Fruit fly (Drosophila melanogaster): ENCODE results near the gene Adk2.

The Adk2 gene

dm6 chr3L:13032085-13032914 is 9.8 kb upstream of the Adk2 start (continued):
- TF ChIP-seq CG12659 (GFP tag; optimal IDR thresholded peaks at IDR 0.05): peak; percentile 29
- TF ChIP-seq CG9727 (GFP tag; optimal IDR thresholded peaks at IDR 0.05): peak; percentile 60
- TF ChIP-seq phol (tag; optimal IDR thresholded peaks at IDR 0.05): peak; percentile 37
- peak; percentile 31; the same call in 1 of the 2 replicates for TF ChIP-seq NFAT (GFP tag; IDR thresholded peaks at IDR 0.05)
- peak; percentile 50; the same call in 1 of the 3 replicates for TF ChIP-seq CG6791 (GFP tag; IDR thresholded peaks at IDR 0.05; ENCODE audit: partially characterized antibody)
- TF ChIP-seq onecut (GFP tag; IDR thresholded peaks at IDR 0.05): 0 out of 2 replicates have a peak, but pooled peaks have one; percentile 24
- peak; percentile 41; the same call in 1 of the 2 replicates for TF ChIP-seq CG13287 (GFP tag; IDR thresholded peaks at IDR 0.05; ENCODE audit: partially characterized antibody)
- peak; percentile 2 for TF ChIP-seq CG2875 (GFP tag; optimal IDR thresholded peaks at IDR 0.05)
- TF ChIP-seq mld (GFP tag; IDR thresholded peaks at IDR 0.05; ENCODE audit: partially characterized antibody): no peak
- TF ChIP-seq Hr3 (GFP tag; optimal IDR thresholded peaks at IDR 0.05): peak; percentile 16
- TF ChIP-seq CG17829 (tag; optimal IDR thresholded peaks at IDR 0.05): peak; percentile 35
- TF ChIP-seq CG7839 (tag; optimal IDR thresholded peaks at IDR 0.05): peak; percentile 42
- TF ChIP-seq CG4424 (GFP tag; optimal IDR thresholded peaks at IDR 0.05): peak; percentile 22
- no peak for TF ChIP-seq scrt (GFP tag; optimal IDR thresholded peaks at IDR 0.05)
- peak; percentile 54 for TF ChIP-seq CG2712 (tag; optimal IDR thresholded peaks at IDR 0.05)
- TF ChIP-seq jumu (GFP tag; optimal IDR thresholded peaks at IDR 0.05): no peak
- no peak for TF ChIP-seq CG8290 (GFP tag; optimal IDR thresholded peaks at IDR 0.05)
- peak in 1 of 2 experiments; percentile 61 for TF ChIP-seq CG8290 (tag; optimal IDR thresholded peaks at IDR 0.05)
- TF ChIP-seq crol (GFP tag; IDR thresholded peaks at IDR 0.05): peak; percentile 24; the same call in 1 of the 2 replicates

dm6 chr3L:13031326-13031725 is 8.8 kb upstream of the Adk2 start:
- TF ChIP-seq CG1647 (GFP tag; optimal IDR thresholded peaks at IDR 0.05) (no peak), CG5245 (GFP tag; optimal IDR thresholded peaks at IDR 0.05) (no peak), sqz (GFP tag; optimal IDR thresholded peaks at IDR 0.05) (peak; percentile 16), stwl (tag; optimal IDR thresholded peaks at IDR 0.05) (peak; percentile 84), CG2116 (GFP tag; optimal IDR thresholded peaks at IDR 0.05) (peak; percentile 79)

DNA sequence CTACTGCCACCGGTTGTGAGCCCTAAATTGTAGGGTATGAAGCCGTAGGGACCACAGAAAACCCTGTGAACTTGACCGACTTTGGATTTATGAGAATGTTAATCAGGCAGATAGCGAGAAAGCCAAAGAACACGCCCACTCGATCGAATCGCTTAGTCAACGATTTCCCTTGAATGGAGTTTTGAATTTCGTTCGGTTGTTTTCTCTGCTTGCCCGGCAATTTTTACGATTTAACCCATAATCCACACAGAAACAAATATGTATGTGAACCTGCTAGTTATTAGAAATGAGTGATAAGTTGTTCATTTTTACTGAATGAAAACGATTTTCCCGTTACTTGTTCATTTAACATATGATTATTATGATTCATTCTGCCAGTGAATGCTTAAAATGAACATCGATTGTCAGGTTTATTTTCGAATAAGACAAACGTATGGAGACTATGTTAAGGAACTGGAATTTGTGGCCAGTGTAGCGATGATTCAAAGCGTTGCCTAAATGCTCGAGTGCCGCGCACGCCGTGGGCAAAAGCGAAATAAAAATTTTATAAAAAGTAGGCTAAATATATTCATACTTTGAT is 7.7 kb upstream of the Adk2 start:
- TF ChIP-seq jigr1 (GFP tag; IDR thresholded peaks at IDR 0.05) (no peak), B-H1 (GFP tag; IDR thresholded peaks at IDR 0.05) (no peak), CG31365 (tag; optimal IDR thresholded peaks at IDR 0.05) (no peak), CG32772 (GFP tag; IDR thresholded peaks at IDR 0.05) (no peak), cas (GFP tag; IDR thresholded peaks at IDR 0.05) (no peak), usp (GFP tag; optimal IDR thresholded peaks at IDR 0.05) (no peak), CG2129 (GFP tag; IDR thresholded peaks at IDR 0.05; ENCODE audit: partially characterized antibody) (no peak), CG13287 (GFP tag; IDR thresholded peaks at IDR 0.05; ENCODE audit: partially characterized antibody) (no peak), CG31224 (GFP tag; IDR thresholded peaks at IDR 0.05) (peak; percentile 6; the same call in 1 of the 2 replicates), Dref (GFP tag; IDR thresholded peaks at IDR 0.05) (no peak), lbe (GFP tag; optimal IDR thresholded peaks at IDR 0.05) (no peak), Optix (GFP tag; IDR thresholded peaks at IDR 0.05) (no peak), tx (GFP tag; optimal IDR thresholded peaks at IDR 0.05) (no peak), CHES-1-like (GFP tag; optimal IDR thresholded peaks at IDR 0.05) (no peak), bcd (GFP tag; optimal IDR thresholded peaks at IDR 0.05) (no peak), Nf-YB (GFP tag; optimal IDR thresholded peaks at IDR 0.05) (no peak), bigmax (GFP tag; optimal IDR thresholded peaks at IDR 0.05) (no peak), Deaf1 (tag; optimal IDR thresholded peaks at IDR 0.05) (no peak), tna (GFP tag; IDR thresholded peaks at IDR 0.05; ENCODE audit: partially characterized antibody) (no peak), CG30431 (GFP tag; optimal IDR thresholded peaks at IDR 0.05) (no peak), Sox102F (GFP tag; optimal IDR thresholded peaks at IDR 0.05) (peak; percentile 56), E2f1 (GFP tag; IDR thresholded peaks at IDR 0.05) (no peak), CG4424 (GFP tag; optimal IDR thresholded peaks at IDR 0.05) (no peak), onecut (GFP tag; IDR thresholded peaks at IDR 0.05) (no peak), CG11085 (GFP tag; IDR thresholded peaks at IDR 0.05) (no peak)
